Worm (Caenorhabditis elegans) whole organism, late embryonic: Measurements from ENCODE around the gene C13F10.8.

Experiments
- C38D4.7 ChIP-seq: fragments of 200-800 bp; sonication (Bioruptor generic); optimal IDR thresholded peaks from 2 replicates; lab custom pipeline; 2018; ENCODE audit warnings: mild to moderate bottlenecking, missing genetic modification characterization, moderate library complexity, missing compliant biosample characterization
- K09A11.1 ChIP-seq: sonication (generic microtip); optimal IDR thresholded peaks from 2 replicates; lab custom pipeline; 2017; ENCODE audit warnings: antibody characterized with exemption, mild to moderate bottlenecking, missing genetic modification characterization, missing compliant biosample characterization; ENCODE audit not compliant: insufficient read depth
- T23F11.4 ChIP-seq: fragments of 200-800 bp; sonication (Bioruptor generic); optimal IDR thresholded peaks from 2 replicates; lab custom pipeline; 2018; ENCODE audit warnings: mild to moderate bottlenecking, missing genetic modification characterization, missing compliant biosample characterization
- ama-1 ChIP-seq: fragments of 150-350 bp; optimal IDR thresholded peaks from 2 replicates; lab custom pipeline; 2014
- ceh-14 ChIP-seq: sonication (generic microtip); optimal IDR thresholded peaks from 2 replicates; lab custom pipeline; 2016; ENCODE audit warnings: missing genotype, missing genetic modification characterization, missing compliant biosample characterization
- ceh-18 ChIP-seq: sonication (generic microtip); optimal IDR thresholded peaks from 2 replicates; lab custom pipeline; 2016; ENCODE audit warnings: missing genetic modification characterization, missing compliant biosample characterization
- ceh-22 ChIP-seq: sonication (generic microtip); optimal IDR thresholded peaks from 2 replicates; lab custom pipeline; 2017; ENCODE audit warnings: missing biosample characterization, missing genetic modification characterization
- ceh-24 ChIP-seq: sonication (generic microtip); optimal IDR thresholded peaks from 2 replicates; lab custom pipeline; 2016; ENCODE audit warnings: mild to moderate bottlenecking, missing genetic modification characterization, missing compliant biosample characterization
- ceh-30 ChIP-seq: fragments of 150-350 bp; optimal IDR thresholded peaks from 2 replicates; lab custom pipeline; 2014; ENCODE audit warnings: missing biosample characterization, missing genetic modification characterization
- ceh-31 ChIP-seq: sonication (generic microtip); optimal IDR thresholded peaks from 2 replicates; lab custom pipeline; 2016; ENCODE audit warnings: missing genetic modification characterization, missing compliant biosample characterization
- ceh-34 ChIP-seq: sonication (generic microtip); optimal IDR thresholded peaks from 2 replicates; lab custom pipeline; 2016; ENCODE audit warnings: mild to moderate bottlenecking, missing genetic modification characterization, missing compliant biosample characterization
- ceh-45 ChIP-seq: fragments of 200-800 bp; sonication (Bioruptor generic); IDR thresholded peaks from 2 replicates; pipeline ENCODE4 v1.3.6; 2022; ENCODE audit warnings: missing genetic modification reagents, missing genetic modification characterization, missing compliant biosample characterization
- ceh-9 ChIP-seq: sonication (generic microtip); optimal IDR thresholded peaks from 2 replicates; lab custom pipeline; 2016; ENCODE audit warnings: mild to moderate bottlenecking, missing genetic modification characterization, inconsistent platforms, missing compliant biosample characterization
- che-1 ChIP-seq: sonication (generic microtip); optimal IDR thresholded peaks from 2 replicates; lab custom pipeline; 2016; ENCODE audit warnings: mild to moderate bottlenecking, missing genetic modification characterization, missing compliant biosample characterization
- dve-1 ChIP-seq: sonication (generic microtip); optimal IDR thresholded peaks from 2 replicates; lab custom pipeline; 2017; ENCODE audit warnings: antibody characterized with exemption, mild to moderate bottlenecking, missing genetic modification characterization, missing compliant biosample characterization
- elt-2 ChIP-seq: sonication (generic microtip); optimal IDR thresholded peaks from 2 replicates; lab custom pipeline; 2016; ENCODE audit warnings: missing genetic modification reagents, missing genetic modification characterization, missing compliant biosample characterization
- elt-4 ChIP-seq: sonication (generic microtip); optimal IDR thresholded peaks from 2 replicates; lab custom pipeline; 2016; ENCODE audit warnings: missing genetic modification characterization, missing compliant biosample characterization
- ets-4 ChIP-seq: sonication (generic microtip); optimal IDR thresholded peaks from 2 replicates; lab custom pipeline; 2016; ENCODE audit warnings: missing genetic modification characterization, missing compliant biosample characterization
- eyg-1 ChIP-seq: sonication (generic microtip); optimal IDR thresholded peaks from 2 replicates; lab custom pipeline; 2016; ENCODE audit warnings: missing genotype, missing genetic modification characterization, missing compliant biosample characterization
- hlh-30 ChIP-seq: sonication (generic microtip); optimal IDR thresholded peaks from 2 replicates; lab custom pipeline; 2017; ENCODE audit warnings: antibody characterized with exemption, missing genetic modification characterization, missing compliant biosample characterization; ENCODE audit not compliant: insufficient read depth
- hlh-8 ChIP-seq: sonication (generic microtip); optimal IDR thresholded peaks from 2 replicates; lab custom pipeline; 2016; ENCODE audit warnings: missing genotype, missing genetic modification characterization, missing compliant biosample characterization
- lim-6 ChIP-seq: sonication (generic microtip); optimal IDR thresholded peaks from 2 replicates; lab custom pipeline; 2016; ENCODE audit warnings: missing genetic modification characterization, missing compliant biosample characterization
- madf-2 ChIP-seq: sonication (generic microtip); optimal IDR thresholded peaks from 2 replicates; lab custom pipeline; 2017; ENCODE audit warnings: missing genetic modification characterization, missing compliant biosample characterization
- nfya-1 ChIP-seq: sonication (generic microtip); optimal IDR thresholded peaks from 2 replicates; lab custom pipeline; 2017; ENCODE audit warnings: missing genetic modification characterization, mild to moderate bottlenecking, missing compliant biosample characterization, antibody characterized with exemption, moderate library complexity
- nhr-232 ChIP-seq: sonication (generic microtip); optimal IDR thresholded peaks from 2 replicates; lab custom pipeline; 2016; ENCODE audit warnings: missing genetic modification characterization, missing compliant biosample characterization
- npax-4 ChIP-seq: sonication (generic microtip); optimal IDR thresholded peaks from 2 replicates; lab custom pipeline; 2016; ENCODE audit warnings: missing genetic modification characterization, missing compliant biosample characterization
- pag-3 ChIP-seq: sonication (generic microtip); optimal IDR thresholded peaks from 2 replicates; lab custom pipeline; 2016; ENCODE audit warnings: missing compliant biosample characterization, missing genetic modification characterization, borderline replicate concordance
- pat-9 ChIP-seq: fragments of 200-800 bp; sonication (Bioruptor generic); optimal IDR thresholded peaks from 2 replicates; lab custom pipeline; 2018; ENCODE audit warnings: mild to moderate bottlenecking, missing genetic modification characterization, moderate library complexity, missing compliant biosample characterization
- pha-4 ChIP-seq: fragments of 150-350 bp; optimal IDR thresholded peaks from 2 replicates; lab custom pipeline; 2018; ENCODE audit warnings: missing biosample characterization, missing genetic modification reagents, missing genetic modification characterization
- pros-1 ChIP-seq: fragments of 150-350 bp; optimal IDR thresholded peaks from 2 replicates; lab custom pipeline; 2014; ENCODE audit warnings: missing biosample characterization, missing genetic modification reagents, missing genetic modification characterization
- ref-2 ChIP-seq: sonication (generic microtip); optimal IDR thresholded peaks from 2 replicates; lab custom pipeline; 2016; ENCODE audit warnings: missing genetic modification characterization, missing compliant biosample characterization
- rnt-1 ChIP-seq: sonication (generic microtip); optimal IDR thresholded peaks from 2 replicates; lab custom pipeline; 2016; ENCODE audit warnings: missing genetic modification characterization, missing compliant biosample characterization
- tbx-2 ChIP-seq: sonication (generic microtip); optimal IDR thresholded peaks from 2 replicates; lab custom pipeline; 2016; ENCODE audit warnings: missing genetic modification characterization, missing compliant biosample characterization
- ttx-3 ChIP-seq: sonication (generic microtip); optimal IDR thresholded peaks from 2 replicates; lab custom pipeline; 2016; ENCODE audit warnings: missing genetic modification reagents, missing genetic modification characterization, missing compliant biosample characterization
- unc-42 ChIP-seq: sonication (generic microtip); optimal IDR thresholded peaks from 2 replicates; lab custom pipeline; 2016; ENCODE audit warnings: missing genotype, missing genetic modification characterization, missing compliant biosample characterization
- unc-55 ChIP-seq: sonication (generic microtip); optimal IDR thresholded peaks from 2 replicates; lab custom pipeline; 2017; ENCODE audit warnings: missing biosample characterization, missing genetic modification reagents, missing genetic modification characterization
- unc-86 ChIP-seq: sonication (generic microtip); optimal IDR thresholded peaks from 2 replicates; lab custom pipeline; 2016; ENCODE audit warnings: missing genetic modification characterization, missing compliant biosample characterization
- zip-5 ChIP-seq: sonication (generic microtip); optimal IDR thresholded peaks from 2 replicates; lab custom pipeline; 2016; ENCODE audit warnings: missing genetic modification characterization, missing compliant biosample characterization
- ztf-16 ChIP-seq: sonication (generic microtip); optimal IDR thresholded peaks from 2 replicates; lab custom pipeline; 2017; ENCODE audit warnings: missing genetic modification characterization, missing compliant biosample characterization

C13F10.8 gene

DNA sequence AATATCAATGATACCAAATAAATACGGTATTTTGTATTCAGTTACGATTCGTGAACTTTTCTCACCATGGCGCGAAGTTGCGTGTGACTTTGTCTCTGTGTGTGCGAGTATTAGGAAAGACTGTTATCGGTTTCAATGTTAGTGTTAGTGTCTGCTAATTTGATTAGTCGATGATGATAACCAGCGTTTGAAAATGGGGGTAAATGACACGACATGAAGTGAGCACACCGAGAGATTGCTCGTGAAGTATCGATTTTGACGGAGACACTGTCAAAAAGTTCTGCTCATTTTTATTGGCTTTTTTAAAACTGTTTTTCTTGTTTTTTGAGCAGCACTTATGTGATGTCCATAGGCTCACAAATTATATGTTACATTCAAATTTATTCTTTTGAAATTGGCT, 22.4 kb downstream of the C13F10.8 start:
- TF ChIP-seq C38D4.7 (GFP tag; lab: Kevin White, UChicago) (no peak), nfya-1 (no peak), ama-1 (lab: Kevin White, UChicago) (peak; percentile 40)

ce11 chrV:7197036-7197435, 23.8 kb downstream of the C13F10.8 start:
- TF ChIP-seq hlh-8 (tag; lab: Kevin White, UChicago) (no peak), ztf-16 (no peak), nfya-1 (no peak), K09A11.1 (tag; lab: Kevin White, UChicago) (no peak), ceh-24 (tag; lab: Kevin White, UChicago) (no peak)
- TF ChIP-seq, all 69 proteins: peak for 0

- no peak for TF ChIP-seq pat-9 (tag; lab: Kevin White, UChicago)
- peak; percentile 31 for TF ChIP-seq elt-2 (tag; lab: Kevin White, UChicago)
- TF ChIP-seq madf-2: peak; percentile 23
- peak; percentile 88 for TF ChIP-seq nfya-1
- TF ChIP-seq hlh-30: peak; percentile 43
- TF ChIP-seq ttx-3: no peak
- no peak for TF ChIP-seq npax-4 (tag; lab: Kevin White, UChicago)
- TF ChIP-seq zip-5: no peak
- no peak for TF ChIP-seq che-1 (tag; lab: Kevin White, UChicago)
- no peak for TF ChIP-seq pag-3 (tag; lab: Kevin White, UChicago)
- TF ChIP-seq pros-1 (tag; lab: Kevin White, UChicago): peak; percentile 20
- no peak for TF ChIP-seq ets-4 (tag; lab: Kevin White, UChicago)
- peak; percentile 17 for TF ChIP-seq ceh-30 (tag; lab: Kevin White, UChicago)
- no peak for TF ChIP-seq K09A11.1 (tag; lab: Kevin White, UChicago)
- TF ChIP-seq unc-86 (tag; lab: Kevin White, UChicago): no peak
- TF ChIP-seq unc-42 (tag; lab: Kevin White, UChicago): peak; percentile 58
- no peak for TF ChIP-seq ceh-45 (GFP tag; lab: Robert Waterston, UW)
- peak; percentile 1 for TF ChIP-seq ceh-14
- no peak for TF ChIP-seq eyg-1 (tag; lab: Kevin White, UChicago)
- peak; percentile 73 for TF ChIP-seq unc-55 (GFP tag; lab: Kevin White, UChicago)
- no peak for TF ChIP-seq elt-4 (tag; lab: Kevin White, UChicago)
- TF ChIP-seq ref-2 (tag; lab: Kevin White, UChicago): peak; percentile 25
- TF ChIP-seq nhr-232 (tag; lab: Kevin White, UChicago): no peak
- peak; percentile 48 for TF ChIP-seq ceh-18 (tag; lab: Kevin White, UChicago)
- TF ChIP-seq ceh-31: peak; percentile 72
- peak; percentile 42 for TF ChIP-seq dve-1
- TF ChIP-seq rnt-1 (tag; lab: Kevin White, UChicago): peak; percentile 50
- peak; percentile 39 for TF ChIP-seq ceh-34 (tag; lab: Kevin White, UChicago)
- TF ChIP-seq T23F11.4: no peak
- no peak for TF ChIP-seq pha-4
- peak; percentile 64 for TF ChIP-seq tbx-2 (tag; lab: Kevin White, UChicago)
Measured at ce11 chrV:7196498-7196966, 24.3 kb downstream of the C13F10.8 start, which contains the start of gene F09G2.2. F09G2.2 (plus strand) TSS chrV:7196916.

ce11 chrV:7196037-7196436, 24.8 kb downstream of the C13F10.8 start, which contains the start of gene attf-2:
attf-2 (minus strand) TSS chrV:7196137.
- TF ChIP-seq che-1 (tag; lab: Kevin White, UChicago) (no peak), ceh-9 (tag; lab: Kevin White, UChicago) (no peak), ceh-22 (tag; lab: Kevin White, UChicago) (no peak), lim-6 (tag; lab: Kevin White, UChicago) (no peak)
